Worm (Caenorhabditis elegans) whole organism, late embryonic: ENCODE data around the gene srz-14.

ENCODE experiments used
- C08G9.2 ChIP-seq: sonication (generic microtip); optimal IDR thresholded peaks from 2 replicates; lab custom pipeline; 2016; ENCODE audit warnings: mild to moderate bottlenecking, missing genetic modification characterization, moderate library complexity, missing compliant biosample characterization
- C38D4.7 ChIP-seq: fragments of 200-800 bp; sonication (Bioruptor generic); optimal IDR thresholded peaks from 2 replicates; lab custom pipeline; 2018; ENCODE audit warnings: mild to moderate bottlenecking, missing genetic modification characterization, moderate library complexity, missing compliant biosample characterization
- K09A11.1 ChIP-seq: sonication (generic microtip); optimal IDR thresholded peaks from 2 replicates; lab custom pipeline; 2017; ENCODE audit warnings: antibody characterized with exemption, mild to moderate bottlenecking, missing genetic modification characterization, missing compliant biosample characterization; ENCODE audit not compliant: insufficient read depth
- T23F11.4 ChIP-seq: fragments of 200-800 bp; sonication (Bioruptor generic); optimal IDR thresholded peaks from 2 replicates; lab custom pipeline; 2018; ENCODE audit warnings: mild to moderate bottlenecking, missing genetic modification characterization, missing compliant biosample characterization
- ceh-14 ChIP-seq: sonication (generic microtip); optimal IDR thresholded peaks from 2 replicates; lab custom pipeline; 2016; ENCODE audit warnings: missing genotype, missing genetic modification characterization, missing compliant biosample characterization
- ceh-18 ChIP-seq: sonication (generic microtip); optimal IDR thresholded peaks from 2 replicates; lab custom pipeline; 2016; ENCODE audit warnings: missing genetic modification characterization, missing compliant biosample characterization
- ceh-19 ChIP-seq: fragments of 200-800 bp; sonication (Bioruptor generic); optimal IDR thresholded peaks from 2 replicates; lab custom pipeline; 2018; ENCODE audit warnings: mild to moderate bottlenecking, missing genetic modification characterization, missing compliant biosample characterization
- ceh-2 ChIP-seq: sonication (generic microtip); optimal IDR thresholded peaks from 2 replicates; lab custom pipeline; 2016; ENCODE audit warnings: missing genotype, missing genetic modification characterization, missing compliant biosample characterization
- ceh-24 ChIP-seq: sonication (generic microtip); optimal IDR thresholded peaks from 2 replicates; lab custom pipeline; 2016; ENCODE audit warnings: mild to moderate bottlenecking, missing genetic modification characterization, missing compliant biosample characterization
- ceh-30 ChIP-seq: fragments of 150-350 bp; optimal IDR thresholded peaks from 2 replicates; lab custom pipeline; 2014; ENCODE audit warnings: missing biosample characterization, missing genetic modification characterization
- ceh-45 ChIP-seq: fragments of 200-800 bp; sonication (Bioruptor generic); IDR thresholded peaks from 2 replicates; pipeline ENCODE4 v1.3.6; 2022; ENCODE audit warnings: missing genetic modification reagents, missing genetic modification characterization, missing compliant biosample characterization
- ceh-48 ChIP-seq: sonication (generic microtip); optimal IDR thresholded peaks from 2 replicates; lab custom pipeline; 2016; ENCODE audit warnings: missing genetic modification characterization, inconsistent platforms, missing compliant biosample characterization
- ceh-6 ChIP-seq: fragments of 200-800 bp; sonication (Bioruptor generic); optimal IDR thresholded peaks from 2 replicates; lab custom pipeline; 2018; ENCODE audit warnings: mild to moderate bottlenecking, missing genetic modification characterization, missing compliant biosample characterization
- ceh-9 ChIP-seq: sonication (generic microtip); optimal IDR thresholded peaks from 2 replicates; lab custom pipeline; 2016; ENCODE audit warnings: mild to moderate bottlenecking, missing genetic modification characterization, inconsistent platforms, missing compliant biosample characterization
- dmd-4 ChIP-seq: sonication (generic microtip); optimal IDR thresholded peaks from 2 replicates; lab custom pipeline; 2016; ENCODE audit warnings: borderline replicate concordance, missing genetic modification characterization, missing compliant biosample characterization
- ets-4 ChIP-seq: sonication (generic microtip); optimal IDR thresholded peaks from 2 replicates; lab custom pipeline; 2016; ENCODE audit warnings: missing genetic modification characterization, missing compliant biosample characterization
- fkh-10 ChIP-seq: fragments of 150-350 bp; optimal IDR thresholded peaks from 2 replicates; lab custom pipeline; 2014; ENCODE audit warnings: missing biosample characterization, missing genetic modification reagents, missing genetic modification characterization
- fkh-6 ChIP-seq: sonication (generic microtip); optimal IDR thresholded peaks from 2 replicates; lab custom pipeline; 2016; ENCODE audit warnings: missing genetic modification characterization, missing compliant biosample characterization
- hlh-13 ChIP-seq: fragments of 200-800 bp; sonication (Bioruptor generic); optimal IDR thresholded peaks from 2 replicates; lab custom pipeline; 2018; ENCODE audit warnings: mild to moderate bottlenecking, missing genetic modification characterization, missing compliant biosample characterization
- hlh-15 ChIP-seq: sonication (generic microtip); optimal IDR thresholded peaks from 2 replicates; lab custom pipeline; 2016; ENCODE audit warnings: missing genetic modification characterization, missing compliant biosample characterization
- nhr-11 ChIP-seq: fragments of 150-350 bp; optimal IDR thresholded peaks from 2 replicates; lab custom pipeline; 2014; ENCODE audit warnings: missing biosample characterization, missing genetic modification characterization
- nhr-232 ChIP-seq: sonication (generic microtip); optimal IDR thresholded peaks from 2 replicates; lab custom pipeline; 2016; ENCODE audit warnings: missing genetic modification characterization, missing compliant biosample characterization
- npax-4 ChIP-seq: sonication (generic microtip); optimal IDR thresholded peaks from 2 replicates; lab custom pipeline; 2016; ENCODE audit warnings: missing genetic modification characterization, missing compliant biosample characterization
- odd-2 ChIP-seq: sonication (generic microtip); optimal IDR thresholded peaks from 2 replicates; lab custom pipeline; 2017; ENCODE audit warnings: antibody characterized with exemption, mild to moderate bottlenecking, missing genetic modification characterization, missing compliant biosample characterization
- pax-1 ChIP-seq: fragments of 150-350 bp; optimal IDR thresholded peaks from 2 replicates; lab custom pipeline; 2014; ENCODE audit warnings: missing biosample characterization, missing genetic modification characterization
- pha-2 ChIP-seq: sonication (generic microtip); optimal IDR thresholded peaks from 2 replicates; lab custom pipeline; 2017; ENCODE audit warnings: mild to moderate bottlenecking, missing genetic modification characterization, missing compliant biosample characterization
- pros-1 ChIP-seq: fragments of 150-350 bp; optimal IDR thresholded peaks from 2 replicates; lab custom pipeline; 2014; ENCODE audit warnings: missing biosample characterization, missing genetic modification reagents, missing genetic modification characterization
- rnt-1 ChIP-seq: sonication (generic microtip); optimal IDR thresholded peaks from 2 replicates; lab custom pipeline; 2016; ENCODE audit warnings: missing genetic modification characterization, missing compliant biosample characterization
- sox-2 ChIP-seq: fragments of 200-800 bp; sonication (Bioruptor generic); IDR thresholded peaks from 2 replicates; pipeline ENCODE4 v1.3.6; 2022; ENCODE audit warnings: missing genetic modification reagents, missing genetic modification characterization, missing compliant biosample characterization
- syd-9 ChIP-seq: sonication (generic microtip); optimal IDR thresholded peaks from 2 replicates; lab custom pipeline; 2016; ENCODE audit warnings: mild to moderate bottlenecking, missing genetic modification characterization, moderate library complexity, missing compliant biosample characterization
- unc-42 ChIP-seq: sonication (generic microtip); optimal IDR thresholded peaks from 2 replicates; lab custom pipeline; 2016; ENCODE audit warnings: missing genotype, missing genetic modification characterization, missing compliant biosample characterization
- unc-86 ChIP-seq: sonication (generic microtip); optimal IDR thresholded peaks from 2 replicates; lab custom pipeline; 2016; ENCODE audit warnings: missing genetic modification characterization, missing compliant biosample characterization
- zip-5 ChIP-seq: sonication (generic microtip); optimal IDR thresholded peaks from 2 replicates; lab custom pipeline; 2016; ENCODE audit warnings: missing genetic modification characterization, missing compliant biosample characterization
- ztf-16 ChIP-seq: sonication (generic microtip); optimal IDR thresholded peaks from 2 replicates; lab custom pipeline; 2017; ENCODE audit warnings: missing genetic modification characterization, missing compliant biosample characterization

Gene srz-14

ce11 chrV:16198016-16198415, 14.6 kb downstream of the srz-14 start, which contains the start of gene F11A5.5:
F11A5.5 (plus strand) TSS chrV:16198316.
- TF ChIP-seq odd-2 (no peak), hlh-13 (no peak), sox-2 (GFP tag; lab: Robert Waterston, UW) (no peak), zip-5 (tag; lab: Kevin White, UChicago) (no peak), ceh-14 (tag; lab: Kevin White, UChicago) (no peak), ceh-19 (GFP tag; lab: Kevin White, UChicago) (no peak), unc-42 (tag; lab: Kevin White, UChicago) (no peak), ceh-6 (no peak), nhr-11 (tag; lab: Kevin White, UChicago) (no peak), ceh-9 (tag; lab: Kevin White, UChicago) (no peak), T23F11.4 (GFP tag; lab: Kevin White, UChicago) (no peak), rnt-1 (tag; lab: Kevin White, UChicago) (no peak)

ce11 chrV:16201730-16202129, 18.3 kb downstream of the srz-14 start, which contains the start of gene F11A5.17:
F11A5.17 (plus strand) TSS chrV:16202030.
- TF ChIP-seq K09A11.1 (tag; lab: Kevin White, UChicago) (no peak), ceh-45 (GFP tag; lab: Robert Waterston, UW) (no peak), npax-4 (tag; lab: Kevin White, UChicago) (no peak), syd-9 (no peak), ceh-24 (tag; lab: Kevin White, UChicago) (no peak), ceh-19 (GFP tag; lab: Kevin White, UChicago) (no peak), fkh-6 (tag; lab: Kevin White, UChicago) (no peak), pros-1 (tag; lab: Kevin White, UChicago) (no peak), ztf-16 (tag; lab: Kevin White, UChicago) (no peak), nhr-232 (tag; lab: Kevin White, UChicago) (no peak), ceh-2 (no peak)

ce11 chrV:16202618-16203017, 19.2 kb downstream of the srz-14 start, which contains the start of gene F11A5.18:
F11A5.18 (plus strand) TSS chrV:16202918.
- TF ChIP-seq unc-86 (tag; lab: Kevin White, UChicago) (no peak), fkh-10 (GFP tag; lab: Kevin White, UChicago) (no peak), ztf-16 (tag; lab: Kevin White, UChicago) (no peak)
- TF ChIP-seq, all 69 proteins: peak for 0

- TF ChIP-seq dmd-4 (tag; lab: Kevin White, UChicago), result no peak
- TF ChIP-seq pax-1, result no peak
- TF ChIP-seq ceh-14 (tag; lab: Kevin White, UChicago), result no peak
- TF ChIP-seq ceh-30 (tag; lab: Kevin White, UChicago), result no peak
- TF ChIP-seq npax-4 (tag; lab: Kevin White, UChicago), result no peak
- no peak for TF ChIP-seq C08G9.2
- no peak for TF ChIP-seq pha-2 (tag; lab: Kevin White, UChicago)
- no peak for TF ChIP-seq ceh-6
- TF ChIP-seq ets-4, result no peak
- TF ChIP-seq sox-2 (GFP tag; lab: Robert Waterston, UW), result no peak
- TF ChIP-seq ceh-18 (tag; lab: Kevin White, UChicago), result no peak
- no peak for TF ChIP-seq hlh-15 (tag; lab: Kevin White, UChicago)
- no peak for TF ChIP-seq C38D4.7 (GFP tag; lab: Kevin White, UChicago)
- no peak for TF ChIP-seq ceh-2
- TF ChIP-seq ceh-9 (tag; lab: Kevin White, UChicago), result no peak
- no peak for TF ChIP-seq unc-86 (tag; lab: Kevin White, UChicago)
- no peak for TF ChIP-seq odd-2
- TF ChIP-seq syd-9, result no peak
- TF ChIP-seq ceh-48 (tag; lab: Kevin White, UChicago), result no peak
Observed at ce11 chrV:16204888-16205287, 21.4 kb downstream of the srz-14 start, which contains the start of gene irld-26. irld-26 (plus strand) TSS chrV:16205188.

- TF ChIP-seq C38D4.7 (GFP tag; lab: Kevin White, UChicago), result no peak
- no peak for TF ChIP-seq ceh-14 (tag; lab: Kevin White, UChicago)
- TF ChIP-seq ztf-16 (tag; lab: Kevin White, UChicago), result no peak
Observed at ce11 chrV:16209837-16210236, 26.4 kb downstream of the srz-14 start, which contains the start of gene oac-15. oac-15 (minus strand) TSS chrV:16209937.
